Fruit fly (Drosophila melanogaster) whole organism, embryonic: Measurements from ENCODE around the gene CG17187.
A peak's percentile ranks its signal among the peaks of the same experiment; 100 is the strongest.

ENCODE experiments used
- Blimp-1 ChIP-seq: fragments of 200-800 bp; sonication (Bioruptor generic); optimal IDR thresholded peaks from 3 replicates; lab custom pipeline; 2018; ENCODE audit warnings: missing biosample characterization, missing genetic modification characterization, mild to moderate bottlenecking, moderate library complexity, missing genetic modification reagents
- CG12219 ChIP-seq: fragments of 200-800 bp; sonication (Bioruptor generic); optimal IDR thresholded peaks from 3 replicates; lab custom pipeline; 2018; ENCODE audit warnings: missing biosample characterization, mild to moderate bottlenecking, missing genetic modification characterization
- CG12299 ChIP-seq: fragments of 200-800 bp; sonication (Bioruptor generic); optimal IDR thresholded peaks from 2 replicates; lab custom pipeline; 2018; ENCODE audit warnings: missing biosample characterization, mild to moderate bottlenecking, missing genetic modification characterization
- CG1602 ChIP-seq: fragments of 200-800 bp; sonication (Bioruptor generic); optimal IDR thresholded peaks from 3 replicates; lab custom pipeline; 2016; ENCODE audit warnings: missing biosample characterization, missing genetic modification characterization
- CG16779 ChIP-seq: fragments of 200-800 bp; sonication (Bioruptor generic); IDR thresholded peaks from 2 replicates; pipeline ENCODE4 v1.3.6; 2022; ENCODE audit warnings: missing biosample characterization, missing genetic modification characterization
- CG17612 ChIP-seq: fragments of 200-800 bp; sonication (Bioruptor generic); IDR thresholded peaks from 2 replicates; pipeline ENCODE4 v1.3.6; 2022; ENCODE audit warnings: missing biosample characterization, missing genetic modification characterization
- CG31365 ChIP-seq: fragments of 200-800 bp; sonication (Bioruptor generic); optimal IDR thresholded peaks from 2 replicates; lab custom pipeline; 2018; ENCODE audit warnings: missing biosample characterization, mild to moderate bottlenecking, missing genetic modification characterization
- CG3726 ChIP-seq: fragments of 200-800 bp; sonication (Bioruptor generic); IDR thresholded peaks from 3 replicates; pipeline ENCODE4, ENCODE4 v1.3.6; 2022; ENCODE audit warnings: missing biosample characterization, missing genetic modification characterization
- CG5180 ChIP-seq: fragments of 200-800 bp; sonication (Bioruptor generic); optimal IDR thresholded peaks from 3 replicates; lab custom pipeline; 2017; ENCODE audit warnings: missing biosample characterization, missing genetic modification characterization, mild to moderate bottlenecking, moderate library complexity, missing genetic modification reagents
- CG6791 ChIP-seq: fragments of 200-800 bp; sonication (Bioruptor generic); IDR thresholded peaks from 3 replicates; pipeline ENCODE4 v1.3.6; 2022; ENCODE audit warnings: missing biosample characterization, missing genetic modification characterization; ENCODE audit not compliant: partially characterized antibody
- CG7786 ChIP-seq: fragments of 200-800 bp; sonication (Bioruptor generic); optimal IDR thresholded peaks from 2 replicates; lab custom pipeline; 2016; ENCODE audit warnings: missing biosample characterization, missing genetic modification characterization
- CG8281 ChIP-seq: fragments of 200-800 bp; sonication (Bioruptor generic); optimal IDR thresholded peaks from 2 replicates; lab custom pipeline; 2018; ENCODE audit warnings: missing biosample characterization, mild to moderate bottlenecking, missing genetic modification characterization, moderate library complexity
- CG8290 ChIP-seq, 3 experiments: fragments of 200-800 bp; sonication (Bioruptor generic); optimal IDR thresholded peaks; 2 replicates each; lab custom pipeline; 2016 to 2019; ENCODE audit warnings: missing biosample characterization in 3 of 3, missing genetic modification characterization in 3 of 3, mild to moderate bottlenecking in 2 of 3, moderate library complexity in 1 of 3
- CHES-1-like ChIP-seq: fragments of 200-800 bp; sonication (Bioruptor generic); optimal IDR thresholded peaks from 2 replicates; lab custom pipeline; 2016; ENCODE audit warnings: missing biosample characterization, missing genetic modification characterization
- Dfd ChIP-seq, 2 experiments: fragments of >200 bp; optimal IDR thresholded peaks; 2 replicates each; lab custom pipeline; 2017; ENCODE audit warnings: missing biosample characterization in 2 of 2, missing genetic modification characterization in 2 of 2
- Dp ChIP-seq: fragments of 200-800 bp; sonication (Bioruptor generic); optimal IDR thresholded peaks from 2 replicates; lab custom pipeline; 2018; ENCODE audit warnings: missing biosample characterization, mild to moderate bottlenecking, missing genetic modification characterization, moderate library complexity
- Fer3 ChIP-seq: fragments of 200-800 bp; sonication (Bioruptor generic); optimal IDR thresholded peaks from 2 replicates; lab custom pipeline; 2018; ENCODE audit warnings: missing biosample characterization, mild to moderate bottlenecking, missing genetic modification characterization, moderate library complexity
- Hr3 ChIP-seq: fragments of 200-800 bp; sonication (Bioruptor generic); optimal IDR thresholded peaks from 3 replicates; lab custom pipeline; 2016; ENCODE audit warnings: missing biosample characterization, missing genetic modification characterization
- Hr78 ChIP-seq, 2 experiments: fragments of 200-800 bp in 1 of 2; fragments of >200 bp in 1 of 2; sonication (Bioruptor generic) in 1 of 2; optimal IDR thresholded peaks; 2 replicates each; lab custom pipeline; 2017 to 2019; ENCODE audit warnings: missing biosample characterization in 2 of 2, missing genetic modification characterization in 2 of 2, mild to moderate bottlenecking in 1 of 2, moderate library complexity in 1 of 2
- NC2α ChIP-seq: fragments of 200-800 bp; sonication (Bioruptor generic); optimal IDR thresholded peaks from 2 replicates; lab custom pipeline; 2016; ENCODE audit warnings: missing biosample characterization, missing genetic modification characterization
- Nf-YB ChIP-seq: fragments of 200-800 bp; sonication (Bioruptor generic); optimal IDR thresholded peaks from 3 replicates; lab custom pipeline; 2019; ENCODE audit warnings: missing biosample characterization, mild to moderate bottlenecking, missing genetic modification characterization, moderate library complexity
- Oaz ChIP-seq: fragments of 200-800 bp; sonication (Bioruptor generic); IDR thresholded peaks from 2 replicates; pipeline ENCODE4 v1.3.6; 2022; ENCODE audit warnings: missing biosample characterization, missing genetic modification characterization
- Rfx ChIP-seq: fragments of 200-800 bp; sonication (Bioruptor generic); IDR thresholded peaks from 2 replicates; pipeline ENCODE4 v1.3.6; 2022; ENCODE audit warnings: missing biosample characterization, missing genetic modification characterization
- Rx ChIP-seq: fragments of 200-800 bp; sonication (Bioruptor generic); IDR thresholded peaks from 2 replicates; pipeline ENCODE4 v1.3.6; 2022; ENCODE audit warnings: missing biosample characterization, missing genetic modification characterization
- Ssrp ChIP-seq: fragments of 200-800 bp; sonication (Bioruptor generic); optimal IDR thresholded peaks from 2 replicates; lab custom pipeline; 2018; ENCODE audit warnings: missing biosample characterization, mild to moderate bottlenecking, missing genetic modification characterization, moderate library complexity
- Vsx1 ChIP-seq: fragments of 200-800 bp; sonication (Bioruptor generic); optimal IDR thresholded peaks from 2 replicates; lab custom pipeline; 2017; ENCODE audit warnings: missing biosample characterization, mild to moderate bottlenecking, missing genetic modification characterization, missing genetic modification reagents
- Xrp1 ChIP-seq: fragments of 200-800 bp; sonication (Bioruptor generic); IDR thresholded peaks from 2 replicates; pipeline ENCODE4 v1.3.6; 2022; ENCODE audit warnings: missing biosample characterization, missing genetic modification characterization
- aop ChIP-seq: fragments of 200-800 bp; sonication (Bioruptor generic); IDR thresholded peaks from 2 replicates; pipeline ENCODE4 v1.3.6; 2022; ENCODE audit warnings: missing biosample characterization, missing genetic modification characterization
- ara ChIP-seq: fragments of 200-800 bp; sonication (Bioruptor generic); IDR thresholded peaks from 2 replicates; pipeline ENCODE4 v1.3.6; 2022; ENCODE audit warnings: missing biosample characterization, missing genetic modification characterization
- cg ChIP-seq: fragments of 200-800 bp; sonication (Bioruptor generic); optimal IDR thresholded peaks from 3 replicates; lab custom pipeline; 2019; ENCODE audit warnings: missing biosample characterization, mild to moderate bottlenecking, missing genetic modification characterization, moderate library complexity
- chinmo ChIP-seq: fragments of 200-800 bp; sonication (Bioruptor generic); IDR thresholded peaks from 4 replicates; pipeline ENCODE4 v1.3.6; 2022; ENCODE audit warnings: missing biosample characterization, missing genetic modification characterization; ENCODE audit not compliant: partially characterized antibody
- crp ChIP-seq, 2 experiments: fragments of 200-800 bp; sonication (Bioruptor generic); optimal IDR thresholded peaks; 2 replicates in 1 of 2; 3 replicates in 1 of 2; lab custom pipeline; 2017; ENCODE audit warnings: missing biosample characterization in 2 of 2, missing genetic modification characterization in 2 of 2, mild to moderate bottlenecking in 1 of 2, moderate library complexity in 1 of 2
- da ChIP-seq: fragments of 200-800 bp; sonication (Bioruptor generic); optimal IDR thresholded peaks from 2 replicates; lab custom pipeline; 2016; ENCODE audit warnings: missing biosample characterization, missing genetic modification characterization
- fu2 ChIP-seq: fragments of 200-800 bp; sonication (Bioruptor generic); optimal IDR thresholded peaks from 2 replicates; lab custom pipeline; 2016; ENCODE audit warnings: missing biosample characterization, missing genetic modification characterization
- her ChIP-seq: fragments of 200-800 bp; sonication (Bioruptor generic); optimal IDR thresholded peaks from 2 replicates; lab custom pipeline; 2016; ENCODE audit warnings: missing biosample characterization, missing genetic modification characterization
- lab ChIP-seq: fragments of 200-800 bp; sonication (Bioruptor generic); optimal IDR thresholded peaks from 3 replicates; lab custom pipeline; 2017; ENCODE audit warnings: missing biosample characterization, missing genetic modification characterization, mild to moderate bottlenecking, moderate library complexity, missing genetic modification reagents
- lilli ChIP-seq: fragments of 200-800 bp; sonication (Bioruptor generic); optimal IDR thresholded peaks from 3 replicates; lab custom pipeline; 2016; ENCODE audit warnings: missing biosample characterization, missing genetic modification characterization
- onecut ChIP-seq: fragments of 200-800 bp; sonication (Bioruptor generic); IDR thresholded peaks from 2 replicates; pipeline ENCODE4 v1.3.6; 2022; ENCODE audit warnings: missing biosample characterization, missing genetic modification characterization
- pan ChIP-seq, 4 experiments: fragments of >200 bp in 3 of 4; fragments of 200-800 bp in 1 of 4; sonication (Bioruptor generic) in 1 of 4; optimal IDR thresholded peaks in 3 of 4; IDR thresholded peaks in 1 of 4; 2 replicates each; pipeline versions ENCODE4 v1.3.6 to Lab custom; 2017 to 2022; ENCODE audit warnings: missing biosample characterization in 2 of 4, missing genetic modification characterization in 2 of 4, mixed read lengths in 1 of 4
- pzg ChIP-seq: fragments of 200-800 bp; sonication (Bioruptor generic); optimal IDR thresholded peaks from 3 replicates; lab custom pipeline; 2018; ENCODE audit warnings: missing biosample characterization, mild to moderate bottlenecking, missing genetic modification characterization, moderate library complexity
- rib ChIP-seq: fragments of 200-800 bp; sonication (Bioruptor generic); IDR thresholded peaks from 2 replicates; pipeline ENCODE4 v1.3.6; 2022; ENCODE audit warnings: missing biosample characterization, missing genetic modification characterization
- so ChIP-seq: fragments of 200-800 bp; sonication (Bioruptor generic); IDR thresholded peaks from 3 replicates; pipeline ENCODE4 v1.3.6; 2022; ENCODE audit warnings: missing biosample characterization, missing genetic modification characterization
- tap ChIP-seq: fragments of 200-800 bp; optimal IDR thresholded peaks from 3 replicates; lab custom pipeline; 2019; ENCODE audit warnings: missing biosample characterization, mild to moderate bottlenecking, missing genetic modification characterization, moderate library complexity
- trem ChIP-seq: fragments of 200-800 bp; optimal IDR thresholded peaks from 3 replicates; lab custom pipeline; 2019; ENCODE audit warnings: missing biosample characterization, mild to moderate bottlenecking, missing genetic modification characterization, moderate library complexity
- vvl ChIP-seq: fragments of 200-800 bp; sonication (Bioruptor generic); IDR thresholded peaks from 2 replicates; pipeline ENCODE4 v1.3.6; 2022; ENCODE audit warnings: missing biosample characterization, missing genetic modification characterization
- wek ChIP-seq: fragments of 200-800 bp; sonication (Bioruptor generic); optimal IDR thresholded peaks from 3 replicates; lab custom pipeline; 2018; ENCODE audit warnings: missing biosample characterization, mild to moderate bottlenecking, missing genetic modification characterization, moderate library complexity
- zfh1 ChIP-seq: fragments of 200-800 bp; sonication (Bioruptor generic); IDR thresholded peaks from 3 replicates; pipeline ENCODE4 v1.3.6; 2022; ENCODE audit warnings: missing biosample characterization, missing genetic modification characterization

The CG17187 gene

dm6 chr3R:11211291-11212061 lies 20.2 kb downstream of the CG17187 start (continued):
- TF ChIP-seq CG1602 (peak; percentile 23), Dp (GFP tag; lab: Kevin White, UChicago) (no peak), Hr3 (GFP tag; lab: Kevin White, UChicago) (peak; percentile 77), Fer3 (peak; percentile 82), CG16779 (GFP tag; lab: Robert Waterston, UW) (peak; percentile 77), so (GFP tag; lab: Robert Waterston, UW) (peak; percentile 64; the same call in 1 of the 3 replicates), CG6791 (GFP tag; lab: Robert Waterston, UW) (0 out of 3 replicates have a peak, but pooled peaks have one; percentile 41), chinmo (peak; percentile 83; the same call in 3 of the 4 replicates), CG8281 (tag; lab: Kevin White, UChicago) (peak; percentile 9), tap (tag; lab: Kevin White, UChicago) (peak; percentile 45), da (GFP tag; lab: Kevin White, UChicago) (peak; percentile 18), Blimp-1 (GFP tag; lab: Kevin White, UChicago) (peak; percentile 56), Vsx1 (peak; percentile 42), vvl (GFP tag; lab: Robert Waterston, UW) (peak; percentile 81), CG8290 (GFP tag; optimal IDR thresholded peaks at IDR 0.05; lab: Kevin White, UChicago) (peak; percentile 62), CG8290 (tag; optimal IDR thresholded peaks at IDR 0.05; lab: Kevin White, UChicago) (peak in 1 of 2 experiments; percentile 81), Oaz (GFP tag; lab: Robert Waterston, UW) (peak; percentile 45), Xrp1 (peak; percentile 77), Rfx (GFP tag; lab: Robert Waterston, UW) (peak; percentile 91), CG17612 (GFP tag; lab: Robert Waterston, UW) (peak; percentile 76), Ssrp (tag; lab: Kevin White, UChicago) (peak; percentile 62), CG12219 (GFP tag; lab: Kevin White, UChicago) (peak; percentile 43), pzg (GFP tag; lab: Kevin White, UChicago) (peak; percentile 20), onecut (GFP tag; lab: Robert Waterston, UW) (peak; percentile 34; the same call in 1 of the 2 replicates), Hr78 (GFP tag; optimal IDR thresholded peaks at IDR 0.05; lab: Kevin White, UChicago) (peak in 1 of 2 experiments; percentile 97), Rx (GFP tag; lab: Robert Waterston, UW) (0 out of 2 replicates have a peak, but pooled peaks have one; percentile 37), CG7786 (peak; percentile 70), crp (GFP tag; optimal IDR thresholded peaks at IDR 0.05; lab: Kevin White, UChicago) (no peak), lab (GFP tag; lab: Kevin White, UChicago) (peak; percentile 80), NC2α (GFP tag; lab: Kevin White, UChicago) (peak; percentile 37), zfh1 (GFP tag; lab: Robert Waterston, UW) (peak; percentile 82), CG31365 (tag; lab: Kevin White, UChicago) (no peak), Dfd (GFP tag; optimal IDR thresholded peaks at IDR 0.05; lab: Kevin White, UChicago) (no peak), cg (GFP tag; lab: Kevin White, UChicago) (peak; percentile 23), CG5180 (peak; percentile 56), trem (tag; lab: Kevin White, UChicago) (peak; percentile 39), wek (no peak), CG12299 (tag; lab: Kevin White, UChicago) (peak; percentile 33), CHES-1-like (peak; percentile 56), rib (GFP tag; lab: Robert Waterston, UW) (peak; percentile 65; the same call in 1 of the 2 replicates), Nf-YB (peak; percentile 9), fu2 (GFP tag; lab: Kevin White, UChicago) (peak; percentile 48), pan (optimal IDR thresholded peaks at IDR 0.05; lab: Kevin White, UChicago) (no peak), pan (GFP tag; optimal IDR thresholded peaks at IDR 0.05 in 1 of 2, IDR thresholded peaks at IDR 0.05 in 1 of 2) (peak in 1 of 2 experiments; percentile 75), aop (no peak), lilli (GFP tag; lab: Kevin White, UChicago) (peak; percentile 90), ara (GFP tag; lab: Robert Waterston, UW) (peak; percentile 67), her (GFP tag; lab: Kevin White, UChicago) (peak; percentile 47), CG3726 (peak; percentile 53; the same call in 1 of the 3 replicates)
